Fruit fly (Drosophila melanogaster) whole organism, embryonic: Measurements from ENCODE around the gene CG5355.

Source experiments
- CG10274 ChIP-seq: fragments of 200-800 bp; sonication (Bioruptor generic); optimal IDR thresholded peaks from 3 replicates; lab custom pipeline; 2017; ENCODE audit warnings: missing biosample characterization, mild to moderate bottlenecking, missing genetic modification characterization
- CG11398 ChIP-seq: fragments of 200-800 bp; sonication (Bioruptor generic); optimal IDR thresholded peaks from 2 replicates; lab custom pipeline; 2016; ENCODE audit warnings: missing biosample characterization, missing genetic modification characterization
- CG12104 ChIP-seq: fragments of 200-800 bp; sonication (Bioruptor generic); optimal IDR thresholded peaks from 3 replicates; lab custom pipeline; 2016; ENCODE audit warnings: missing biosample characterization, missing genetic modification characterization
- CG12236 ChIP-seq: fragments of 200-800 bp; sonication (Bioruptor generic); optimal IDR thresholded peaks from 2 replicates; lab custom pipeline; 2016; ENCODE audit warnings: missing biosample characterization, missing genetic modification characterization
- CG12299 ChIP-seq: fragments of 200-800 bp; sonication (Bioruptor generic); optimal IDR thresholded peaks from 2 replicates; lab custom pipeline; 2018; ENCODE audit warnings: missing biosample characterization, mild to moderate bottlenecking, missing genetic modification characterization
- CG14860 ChIP-seq: fragments of 200-800 bp; sonication (Bioruptor generic); IDR thresholded peaks from 3 replicates; pipeline ENCODE4 v1.3.6; 2022; ENCODE audit warnings: missing biosample characterization, missing genetic modification characterization; ENCODE audit not compliant: partially characterized antibody
- CG15601 ChIP-seq: fragments of 200-800 bp; sonication (Bioruptor generic); optimal IDR thresholded peaks from 3 replicates; lab custom pipeline; 2019; ENCODE audit warnings: missing biosample characterization, mild to moderate bottlenecking, missing genetic modification characterization, moderate library complexity
- CG17186 ChIP-seq: fragments of 200-800 bp; sonication (Bioruptor generic); optimal IDR thresholded peaks from 3 replicates; lab custom pipeline; 2017; ENCODE audit warnings: missing biosample characterization, missing genetic modification reagents, missing genetic modification characterization
- CG17802 ChIP-seq: fragments of 200-800 bp; sonication (Bioruptor generic); optimal IDR thresholded peaks from 2 replicates; lab custom pipeline; 2018; ENCODE audit warnings: missing biosample characterization, mild to moderate bottlenecking, missing genetic modification characterization, moderate library complexity
- CG2120 ChIP-seq: fragments of 200-800 bp; sonication (Bioruptor generic); optimal IDR thresholded peaks from 3 replicates; lab custom pipeline; 2016; ENCODE audit warnings: missing biosample characterization, missing genetic modification characterization
- CG30020 ChIP-seq: fragments of 200-800 bp; optimal IDR thresholded peaks from 2 replicates; lab custom pipeline; 2019; ENCODE audit warnings: missing biosample characterization, mild to moderate bottlenecking, missing genetic modification characterization, moderate library complexity
- CG33213 ChIP-seq: fragments of 200-800 bp; sonication (Bioruptor generic); optimal IDR thresholded peaks from 3 replicates; lab custom pipeline; 2016; ENCODE audit warnings: missing biosample characterization, missing genetic modification characterization
- CG3847 ChIP-seq: fragments of 200-800 bp; sonication (Bioruptor generic); IDR thresholded peaks from 2 replicates; pipeline ENCODE4 v1.3.6; 2022; ENCODE audit warnings: missing biosample characterization, missing genetic modification characterization
- CG4282 ChIP-seq: fragments of 200-800 bp; sonication (Bioruptor generic); optimal IDR thresholded peaks from 2 replicates; lab custom pipeline; 2016; ENCODE audit warnings: missing biosample characterization, missing genetic modification characterization
- CG4707 ChIP-seq: fragments of 200-800 bp; sonication (Bioruptor generic); optimal IDR thresholded peaks from 2 replicates; lab custom pipeline; 2018; ENCODE audit warnings: missing biosample characterization, mild to moderate bottlenecking, missing genetic modification characterization, moderate library complexity
- CG5180 ChIP-seq: fragments of 200-800 bp; sonication (Bioruptor generic); optimal IDR thresholded peaks from 3 replicates; lab custom pipeline; 2017; ENCODE audit warnings: missing biosample characterization, missing genetic modification characterization, mild to moderate bottlenecking, moderate library complexity, missing genetic modification reagents
- CG6791 ChIP-seq: fragments of 200-800 bp; sonication (Bioruptor generic); IDR thresholded peaks from 3 replicates; pipeline ENCODE4 v1.3.6; 2022; ENCODE audit warnings: missing biosample characterization, missing genetic modification characterization; ENCODE audit not compliant: partially characterized antibody
- CG7987 ChIP-seq: fragments of 200-800 bp; sonication (Bioruptor generic); optimal IDR thresholded peaks from 2 replicates; lab custom pipeline; 2018; ENCODE audit warnings: missing biosample characterization, mild to moderate bottlenecking, missing genetic modification characterization, moderate library complexity
- CG8388 ChIP-seq: fragments of 200-800 bp; sonication (Bioruptor generic); optimal IDR thresholded peaks from 2 replicates; lab custom pipeline; 2019; ENCODE audit warnings: missing biosample characterization, mild to moderate bottlenecking, missing genetic modification characterization, moderate library complexity
- CG9609 ChIP-seq: fragments of 200-800 bp; sonication (Bioruptor generic); optimal IDR thresholded peaks from 3 replicates; lab custom pipeline; 2016; ENCODE audit warnings: missing biosample characterization, missing genetic modification characterization
- CG9817 ChIP-seq: fragments of 200-800 bp; sonication (Bioruptor generic); optimal IDR thresholded peaks from 2 replicates; lab custom pipeline; 2018; ENCODE audit warnings: missing biosample characterization, mild to moderate bottlenecking, missing genetic modification characterization, moderate library complexity
- CG9876 ChIP-seq: fragments of 200-800 bp; sonication (Bioruptor generic); optimal IDR thresholded peaks from 2 replicates; lab custom pipeline; 2016; ENCODE audit warnings: missing biosample characterization, missing genetic modification characterization
- CrebB ChIP-seq: fragments of 200-800 bp; sonication (Bioruptor generic); optimal IDR thresholded peaks from 3 replicates; lab custom pipeline; 2018; ENCODE audit warnings: missing biosample characterization, mild to moderate bottlenecking, missing genetic modification characterization
- Dad ChIP-seq: fragments of 200-800 bp; sonication (Bioruptor generic); optimal IDR thresholded peaks from 3 replicates; lab custom pipeline; 2016; ENCODE audit warnings: missing biosample characterization, missing genetic modification characterization
- E2f1 ChIP-seq: fragments of 200-800 bp; sonication (Bioruptor generic); IDR thresholded peaks from 2 replicates; pipeline ENCODE4 v1.3.6; 2022; ENCODE audit warnings: missing biosample characterization, missing genetic modification characterization
- Hey ChIP-seq: fragments of 200-800 bp; sonication (Bioruptor generic); optimal IDR thresholded peaks from 3 replicates; lab custom pipeline; 2018; ENCODE audit warnings: missing biosample characterization, mild to moderate bottlenecking, missing genetic modification characterization
- Max ChIP-seq: fragments of 200-800 bp; sonication (Bioruptor generic); optimal IDR thresholded peaks from 2 replicates; lab custom pipeline; 2016; ENCODE audit warnings: missing biosample characterization, mild to moderate bottlenecking, missing genetic modification characterization
- NC2α ChIP-seq: fragments of 200-800 bp; sonication (Bioruptor generic); optimal IDR thresholded peaks from 2 replicates; lab custom pipeline; 2016; ENCODE audit warnings: missing biosample characterization, missing genetic modification characterization
- Poxn ChIP-seq: fragments of 200-800 bp; sonication (Bioruptor generic); IDR thresholded peaks from 2 replicates; pipeline ENCODE4 v1.3.6; 2022; ENCODE audit warnings: missing biosample characterization, missing genetic modification characterization
- TFAM ChIP-seq: fragments of 200-800 bp; sonication (Bioruptor generic); optimal IDR thresholded peaks from 2 replicates; lab custom pipeline; 2017; ENCODE audit warnings: missing biosample characterization, missing genetic modification characterization, inconsistent platforms
- bbx ChIP-seq: fragments of 200-800 bp; sonication (Bioruptor generic); IDR thresholded peaks from 2 replicates; pipeline ENCODE4 v1.3.6; 2022; ENCODE audit warnings: missing biosample characterization, missing genetic modification characterization; ENCODE audit not compliant: partially characterized antibody
- bowl ChIP-seq: fragments of 200-800 bp; sonication (Bioruptor generic); IDR thresholded peaks from 2 replicates; pipeline ENCODE4 v1.3.6; 2022; ENCODE audit warnings: missing biosample characterization, missing genetic modification characterization
- caup ChIP-seq: fragments of 200-800 bp; sonication (Bioruptor generic); optimal IDR thresholded peaks from 3 replicates; lab custom pipeline; 2017; ENCODE audit warnings: missing biosample characterization, mild to moderate bottlenecking, missing genetic modification characterization, moderate library complexity; ENCODE audit not compliant: severe bottlenecking
- chm ChIP-seq: fragments of 200-800 bp; sonication (Bioruptor generic); IDR thresholded peaks from 2 replicates; pipeline ENCODE4 v1.3.6; 2022; ENCODE audit warnings: missing biosample characterization, missing genetic modification characterization
- da ChIP-seq: fragments of 200-800 bp; sonication (Bioruptor generic); optimal IDR thresholded peaks from 2 replicates; lab custom pipeline; 2016; ENCODE audit warnings: missing biosample characterization, missing genetic modification characterization
- dpn ChIP-seq, 2 experiments: fragments of 200-800 bp; sonication (Bioruptor generic); optimal IDR thresholded peaks; 3 replicates each; lab custom pipeline; 2016; ENCODE audit warnings: missing biosample characterization in 2 of 2, missing genetic modification characterization in 2 of 2
- en ChIP-seq: fragments of 200-800 bp; sonication (Bioruptor generic); optimal IDR thresholded peaks from 2 replicates; lab custom pipeline; 2016; ENCODE audit warnings: missing biosample characterization, missing genetic modification characterization
- fd3F ChIP-seq: fragments of 200-800 bp; sonication (Bioruptor generic); optimal IDR thresholded peaks from 2 replicates; lab custom pipeline; 2018; ENCODE audit warnings: missing biosample characterization, mild to moderate bottlenecking, missing genetic modification characterization, moderate library complexity
- hb ChIP-seq: fragments of 200-800 bp; sonication (Bioruptor generic); IDR thresholded peaks from 3 replicates; pipeline ENCODE4 v1.3.6; 2022; ENCODE audit warnings: missing biosample characterization, missing genetic modification characterization; ENCODE audit not compliant: partially characterized antibody
- insv ChIP-seq, 2 experiments: fragments of 200-800 bp; sonication (Bioruptor generic); optimal IDR thresholded peaks; 3 replicates each; lab custom pipeline; 2016 to 2018; ENCODE audit warnings: missing biosample characterization in 2 of 2, missing genetic modification characterization in 2 of 2
- kay ChIP-seq: fragments of 200-800 bp; sonication (Bioruptor generic); optimal IDR thresholded peaks from 2 replicates; lab custom pipeline; 2016; ENCODE audit warnings: missing biosample characterization, missing genetic modification characterization
- klu ChIP-seq: fragments of 200-800 bp; sonication (Bioruptor generic); IDR thresholded peaks from 2 replicates; pipeline ENCODE4 v1.3.6; 2022; ENCODE audit warnings: missing biosample characterization, missing genetic modification characterization
- mirr ChIP-seq: fragments of 200-800 bp; sonication (Bioruptor generic); optimal IDR thresholded peaks from 3 replicates; lab custom pipeline; 2018; ENCODE audit warnings: missing biosample characterization, mild to moderate bottlenecking, missing genetic modification characterization
- otp ChIP-seq: fragments of 200-800 bp; sonication (Bioruptor generic); IDR thresholded peaks from 3 replicates; pipeline ENCODE4, ENCODE4 v1.3.6; 2022; ENCODE audit warnings: missing biosample characterization, missing genetic modification characterization
- psq ChIP-seq: fragments of 200-800 bp; sonication (Bioruptor generic); optimal IDR thresholded peaks from 2 replicates; lab custom pipeline; 2017; ENCODE audit warnings: missing biosample characterization, missing genetic modification characterization
- repo ChIP-seq: fragments of 200-800 bp; sonication (Bioruptor generic); optimal IDR thresholded peaks from 2 replicates; lab custom pipeline; 2016; ENCODE audit warnings: missing biosample characterization, missing genetic modification characterization
- scrt ChIP-seq: fragments of 200-800 bp; sonication (Bioruptor generic); optimal IDR thresholded peaks from 2 replicates; lab custom pipeline; 2018; ENCODE audit warnings: missing biosample characterization, mild to moderate bottlenecking, missing genetic modification characterization, moderate library complexity
- sens ChIP-seq: fragments of 200-800 bp; sonication (Bioruptor generic); peaks from one replicate; lab custom pipeline; 2016; ENCODE audit warnings: missing biosample characterization, missing genetic modification characterization
- sens-2 ChIP-seq: fragments of 200-800 bp; sonication (Bioruptor generic); IDR thresholded peaks from 2 replicates; pipeline ENCODE4 v1.3.6; 2022; ENCODE audit warnings: missing biosample characterization, missing genetic modification characterization
- ssp ChIP-seq: fragments of 200-800 bp; sonication (Bioruptor generic); IDR thresholded peaks from 2 replicates; pipeline ENCODE4 v1.3.6; 2022; ENCODE audit warnings: missing biosample characterization, missing genetic modification characterization
- stc ChIP-seq: fragments of 200-800 bp; sonication (Bioruptor generic); IDR thresholded peaks from 2 replicates; pipeline ENCODE4 v1.3.6; 2022; ENCODE audit warnings: missing biosample characterization, missing genetic modification characterization
- trh ChIP-seq: fragments of 200-800 bp; sonication (Bioruptor generic); optimal IDR thresholded peaks from 2 replicates; lab custom pipeline; 2016; ENCODE audit warnings: missing biosample characterization, missing genetic modification characterization

The CG5355 gene

dm6 chr2L:10366525-10366924 is 46.7 kb downstream of the CG5355 start, which contains the start of gene CG5056 (continued):
- TF ChIP-seq CG9876 (GFP tag; lab: Kevin White, UChicago) (no peak), CG12299 (tag; lab: Kevin White, UChicago) (no peak), CG4707 (GFP tag; lab: Kevin White, UChicago) (no peak), CG10274 (GFP tag; lab: Kevin White, UChicago) (no peak), bbx (GFP tag; lab: Robert Waterston, UW) (no peak), Max (GFP tag; lab: Kevin White, UChicago) (peak; percentile 17), otp (GFP tag; lab: Robert Waterston, UW) (no peak), sens-2 (GFP tag; lab: Robert Waterston, UW) (no peak), CG2120 (no peak), CrebB (tag; lab: Kevin White, UChicago) (no peak), CG4282 (GFP tag; lab: Kevin White, UChicago) (no peak), CG17186 (GFP tag; lab: Kevin White, UChicago) (peak; percentile 48), kay (GFP tag; lab: Kevin White, UChicago) (no peak), scrt (no peak), NC2α (GFP tag; lab: Kevin White, UChicago) (no peak), CG8388 (GFP tag; lab: Kevin White, UChicago) (no peak), dpn (GFP tag; optimal IDR thresholded peaks at IDR 0.05; lab: Kevin White, UChicago) (peak in 1 of 2 experiments; percentile 31), chm (GFP tag; lab: Robert Waterston, UW) (no peak), CG12104 (GFP tag; lab: Kevin White, UChicago) (no peak), en (GFP tag; lab: Kevin White, UChicago) (no peak), Hey (no peak), trh (GFP tag; lab: Kevin White, UChicago) (no peak), da (GFP tag; lab: Kevin White, UChicago) (no peak), repo (GFP tag; lab: Kevin White, UChicago) (no peak), CG11398 (GFP tag; lab: Kevin White, UChicago) (no peak), TFAM (no peak), CG9609 (GFP tag; lab: Kevin White, UChicago) (no peak), caup (GFP tag; lab: Kevin White, UChicago) (no peak), hb (GFP tag; lab: Robert Waterston, UW) (no peak), CG30020 (tag; lab: Kevin White, UChicago) (peak; percentile 100), CG5180 (GFP tag; lab: Kevin White, UChicago) (no peak), CG7987 (GFP tag; lab: Kevin White, UChicago) (peak; percentile 5), ssp (GFP tag; lab: Robert Waterston, UW) (peak; percentile 39; the same call in 1 of the 2 replicates), CG33213 (GFP tag; lab: Kevin White, UChicago) (no peak), bowl (GFP tag; lab: Robert Waterston, UW) (no peak), Poxn (GFP tag; lab: Robert Waterston, UW) (no peak), CG15601 (tag; lab: Kevin White, UChicago) (no peak), CG12236 (GFP tag; lab: Kevin White, UChicago) (no peak), Dad (GFP tag; lab: Kevin White, UChicago) (no peak), CG9817 (tag; lab: Kevin White, UChicago) (no peak), CG6791 (GFP tag; lab: Robert Waterston, UW) (0 out of 3 replicates have a peak, but pooled peaks have one; percentile 25), klu (GFP tag; lab: Robert Waterston, UW) (no peak), insv (GFP tag; optimal IDR thresholded peaks at IDR 0.05; lab: Kevin White, UChicago) (no peak), CG3847 (GFP tag; lab: Robert Waterston, UW) (no peak), stc (GFP tag; lab: Robert Waterston, UW) (no peak), sens (peak; percentile 49), psq (no peak), E2f1 (no peak), fd3F (no peak), CG14860 (GFP tag; lab: Robert Waterston, UW) (no peak), mirr (GFP tag; lab: Kevin White, UChicago) (no peak), CG17802 (tag; lab: Kevin White, UChicago) (peak; percentile 83)
